Fruit fly (Drosophila melanogaster) whole organism, embryonic: ENCODE data around the gene CG33093.

ENCODE experiments used
- B-H2 ChIP-seq: fragments of 200-800 bp; sonication (Bioruptor generic); optimal IDR thresholded peaks from 2 replicates; lab custom pipeline; 2018; ENCODE audit warnings: missing biosample characterization, mild to moderate bottlenecking, missing genetic modification characterization
- Bteb2 ChIP-seq: fragments of 200-800 bp; sonication (Bioruptor generic); optimal IDR thresholded peaks from 2 replicates; lab custom pipeline; 2016; ENCODE audit warnings: missing biosample characterization, missing genetic modification characterization
- CG12155 ChIP-seq: fragments of 200-800 bp; sonication (Bioruptor generic); optimal IDR thresholded peaks from 3 replicates; lab custom pipeline; 2016; ENCODE audit warnings: missing biosample characterization, missing genetic modification characterization
- CG13624 ChIP-seq: fragments of 200-800 bp; sonication (Bioruptor generic); optimal IDR thresholded peaks from 2 replicates; lab custom pipeline; 2016; ENCODE audit warnings: missing biosample characterization, missing genetic modification characterization
- CG15601 ChIP-seq: fragments of 200-800 bp; sonication (Bioruptor generic); optimal IDR thresholded peaks from 3 replicates; lab custom pipeline; 2019; ENCODE audit warnings: missing biosample characterization, mild to moderate bottlenecking, missing genetic modification characterization, moderate library complexity
- CG17186 ChIP-seq: fragments of 200-800 bp; sonication (Bioruptor generic); optimal IDR thresholded peaks from 3 replicates; lab custom pipeline; 2017; ENCODE audit warnings: missing biosample characterization, missing genetic modification reagents, missing genetic modification characterization
- CG18619 ChIP-seq: fragments of 200-800 bp; sonication (Bioruptor generic); optimal IDR thresholded peaks from 3 replicates; lab custom pipeline; 2017; ENCODE audit warnings: missing biosample characterization, mild to moderate bottlenecking, missing genetic modification characterization
- CG2116 ChIP-seq: fragments of 200-800 bp; sonication (Bioruptor generic); optimal IDR thresholded peaks from 3 replicates; lab custom pipeline; 2018; ENCODE audit warnings: missing biosample characterization, mild to moderate bottlenecking, missing genetic modification characterization
- CG2120 ChIP-seq: fragments of 200-800 bp; sonication (Bioruptor generic); optimal IDR thresholded peaks from 3 replicates; lab custom pipeline; 2016; ENCODE audit warnings: missing biosample characterization, missing genetic modification characterization
- CG3995 ChIP-seq: fragments of 200-800 bp; sonication (Bioruptor generic); optimal IDR thresholded peaks from 3 replicates; lab custom pipeline; 2016; ENCODE audit warnings: missing biosample characterization, missing genetic modification characterization
- CG4617 ChIP-seq: fragments of 200-800 bp; sonication (Bioruptor generic); optimal IDR thresholded peaks from 3 replicates; lab custom pipeline; 2016; ENCODE audit warnings: missing biosample characterization, missing genetic modification characterization, borderline replicate concordance
- CG7963 ChIP-seq: fragments of 200-800 bp; sonication (Bioruptor generic); IDR thresholded peaks from 3 replicates; pipeline ENCODE4 v1.3.6; 2022; ENCODE audit warnings: missing biosample characterization, missing genetic modification characterization; ENCODE audit not compliant: partially characterized antibody
- CG8388 ChIP-seq: fragments of 200-800 bp; sonication (Bioruptor generic); optimal IDR thresholded peaks from 2 replicates; lab custom pipeline; 2019; ENCODE audit warnings: missing biosample characterization, mild to moderate bottlenecking, missing genetic modification characterization, moderate library complexity
- CG9437 ChIP-seq: fragments of 200-800 bp; sonication (Bioruptor generic); optimal IDR thresholded peaks from 2 replicates; lab custom pipeline; 2018; ENCODE audit warnings: missing biosample characterization, mild to moderate bottlenecking, missing genetic modification characterization
- Dll ChIP-seq: fragments of 200-800 bp; sonication (Bioruptor generic); IDR thresholded peaks from 4 replicates; pipeline ENCODE4 v1.3.6; 2022; ENCODE audit warnings: missing biosample characterization, missing genetic modification characterization; ENCODE audit not compliant: partially characterized antibody
- Doc2 ChIP-seq: fragments of 200-800 bp; sonication (Bioruptor generic); IDR thresholded peaks from 2 replicates; pipeline ENCODE4 v1.3.6; 2022; ENCODE audit warnings: missing biosample characterization, missing genetic modification characterization
- Dp ChIP-seq: fragments of 200-800 bp; sonication (Bioruptor generic); optimal IDR thresholded peaks from 2 replicates; lab custom pipeline; 2018; ENCODE audit warnings: missing biosample characterization, mild to moderate bottlenecking, missing genetic modification characterization, moderate library complexity
- Fer2 ChIP-seq: fragments of 200-800 bp; sonication (Bioruptor generic); optimal IDR thresholded peaks from 2 replicates; lab custom pipeline; 2018; ENCODE audit warnings: missing biosample characterization, mild to moderate bottlenecking, missing genetic modification characterization, moderate library complexity
- HLH4C ChIP-seq: fragments of 200-800 bp; sonication (Bioruptor generic); IDR thresholded peaks from 3 replicates; pipeline ENCODE4 v1.3.6; 2022; ENCODE audit warnings: missing biosample characterization, missing genetic modification characterization; ENCODE audit not compliant: partially characterized antibody
- HLH54F ChIP-seq: fragments of 200-800 bp; sonication (Bioruptor generic); optimal IDR thresholded peaks from 3 replicates; lab custom pipeline; 2016; ENCODE audit warnings: missing biosample characterization, missing genetic modification characterization
- Lhr ChIP-seq: fragments of 200-800 bp; sonication (Bioruptor generic); optimal IDR thresholded peaks from 3 replicates; lab custom pipeline; 2017; ENCODE audit warnings: mild to moderate bottlenecking, missing biosample characterization, missing genetic modification reagents, missing genetic modification characterization
- MESR4 ChIP-seq: fragments of 200-800 bp; sonication (Bioruptor generic); optimal IDR thresholded peaks from 2 replicates; lab custom pipeline; 2018; ENCODE audit warnings: missing biosample characterization, mild to moderate bottlenecking, missing genetic modification characterization, moderate library complexity
- Myb ChIP-seq: fragments of 200-800 bp; sonication (Bioruptor generic); optimal IDR thresholded peaks from 2 replicates; lab custom pipeline; 2016; ENCODE audit warnings: missing biosample characterization, missing genetic modification characterization
- Opbp ChIP-seq: fragments of 200-800 bp; sonication (Bioruptor generic); IDR thresholded peaks from 3 replicates; pipeline ENCODE4 v1.3.6; 2022; ENCODE audit warnings: missing biosample characterization, missing genetic modification characterization; ENCODE audit not compliant: partially characterized antibody
- PHDP ChIP-seq: fragments of 200-800 bp; sonication (Bioruptor generic); optimal IDR thresholded peaks from 3 replicates; lab custom pipeline; 2018; ENCODE audit warnings: missing biosample characterization, mild to moderate bottlenecking, missing genetic modification characterization, moderate library complexity
- Scr ChIP-seq: fragments of 200-800 bp; sonication (Bioruptor generic); IDR thresholded peaks from 2 replicates; pipeline ENCODE4 v1.3.6; 2022; ENCODE audit warnings: missing biosample characterization, missing genetic modification characterization; ENCODE audit not compliant: partially characterized antibody
- Sin3A ChIP-seq: fragments of >200 bp; optimal IDR thresholded peaks from 2 replicates; lab custom pipeline; 2018
- Spps ChIP-seq: fragments of 200-800 bp; sonication (Bioruptor generic); optimal IDR thresholded peaks from 2 replicates; lab custom pipeline; 2018; ENCODE audit warnings: missing biosample characterization, mild to moderate bottlenecking, missing genetic modification characterization
- Sry-δ ChIP-seq: fragments of 200-800 bp; sonication (Bioruptor generic); optimal IDR thresholded peaks from 2 replicates; lab custom pipeline; 2016; ENCODE audit warnings: missing biosample characterization, missing genetic modification characterization
- Stat92E ChIP-seq, 3 experiments: fragments of >200 bp in 2 of 3; fragments of 200-800 bp in 1 of 3; sonication (Bioruptor generic) in 1 of 3; optimal IDR thresholded peaks; 2 replicates each; lab custom pipeline; 2017 to 2019; ENCODE audit warnings: missing biosample characterization in 3 of 3, missing genetic modification characterization in 3 of 3, mild to moderate bottlenecking in 1 of 3, moderate library complexity in 1 of 3
- Trl ChIP-seq, 3 experiments: fragments of >200 bp in 2 of 3; fragments of 200-800 bp in 1 of 3; sonication (Bioruptor generic) in 1 of 3; optimal IDR thresholded peaks; 2 replicates in 1 of 3; 3 replicates in 2 of 3; lab custom pipeline; 2016 to 2017; ENCODE audit warnings: missing biosample characterization in 1 of 3, missing genetic modification characterization in 1 of 3
- YL-1 ChIP-seq: fragments of 200-800 bp; sonication (Bioruptor generic); optimal IDR thresholded peaks from 3 replicates; lab custom pipeline; 2017; ENCODE audit warnings: missing biosample characterization, mild to moderate bottlenecking, missing genetic modification characterization
- amos ChIP-seq: fragments of 200-800 bp; sonication (Bioruptor generic); IDR thresholded peaks from 2 replicates; pipeline ENCODE4 v1.3.6; 2022; ENCODE audit warnings: missing biosample characterization, missing genetic modification characterization; ENCODE audit not compliant: partially characterized antibody
- bbx ChIP-seq: fragments of 200-800 bp; sonication (Bioruptor generic); IDR thresholded peaks from 2 replicates; pipeline ENCODE4 v1.3.6; 2022; ENCODE audit warnings: missing biosample characterization, missing genetic modification characterization; ENCODE audit not compliant: partially characterized antibody
- dimm ChIP-seq: fragments of 200-800 bp; sonication (Bioruptor generic); IDR thresholded peaks from 2 replicates; pipeline ENCODE4 v1.3.6; 2022; ENCODE audit warnings: missing biosample characterization, missing genetic modification characterization
- dpn ChIP-seq, 2 experiments: fragments of 200-800 bp; sonication (Bioruptor generic); optimal IDR thresholded peaks; 3 replicates each; lab custom pipeline; 2016; ENCODE audit warnings: missing biosample characterization in 2 of 2, missing genetic modification characterization in 2 of 2
- fu2 ChIP-seq: fragments of 200-800 bp; sonication (Bioruptor generic); optimal IDR thresholded peaks from 2 replicates; lab custom pipeline; 2016; ENCODE audit warnings: missing biosample characterization, missing genetic modification characterization
- jing ChIP-seq: fragments of 200-800 bp; sonication (Bioruptor generic); optimal IDR thresholded peaks from 2 replicates; lab custom pipeline; 2018; ENCODE audit warnings: missing biosample characterization, mild to moderate bottlenecking, missing genetic modification characterization
- mld ChIP-seq: fragments of 200-800 bp; sonication (Bioruptor generic); IDR thresholded peaks from 3 replicates; pipeline ENCODE4 v1.3.6; 2022; ENCODE audit warnings: missing biosample characterization, missing genetic modification characterization; ENCODE audit not compliant: partially characterized antibody
- ranshi ChIP-seq: fragments of 200-800 bp; sonication (Bioruptor generic); IDR thresholded peaks from 2 replicates; pipeline ENCODE4 v1.3.6; 2022; ENCODE audit warnings: missing biosample characterization, missing genetic modification characterization
- sna ChIP-seq: fragments of 200-800 bp; sonication (Bioruptor generic); IDR thresholded peaks from 2 replicates; pipeline ENCODE4 v1.3.6; 2022; ENCODE audit warnings: missing biosample characterization, missing genetic modification characterization; ENCODE audit not compliant: partially characterized antibody
- sr ChIP-seq: fragments of 200-800 bp; sonication (Bioruptor generic); IDR thresholded peaks from 3 replicates; pipeline ENCODE4 v1.3.6; 2022; ENCODE audit warnings: missing biosample characterization, missing genetic modification characterization
- tx ChIP-seq: fragments of 200-800 bp; sonication (Bioruptor generic); optimal IDR thresholded peaks from 2 replicates; lab custom pipeline; 2016; ENCODE audit warnings: missing biosample characterization, missing genetic modification characterization
- zen2 ChIP-seq: fragments of 200-800 bp; sonication (Bioruptor generic); IDR thresholded peaks from 3 replicates; pipeline ENCODE4 v1.3.6; 2022; ENCODE audit warnings: missing biosample characterization, missing genetic modification characterization; ENCODE audit not compliant: partially characterized antibody

Gene CG33093

DNA sequence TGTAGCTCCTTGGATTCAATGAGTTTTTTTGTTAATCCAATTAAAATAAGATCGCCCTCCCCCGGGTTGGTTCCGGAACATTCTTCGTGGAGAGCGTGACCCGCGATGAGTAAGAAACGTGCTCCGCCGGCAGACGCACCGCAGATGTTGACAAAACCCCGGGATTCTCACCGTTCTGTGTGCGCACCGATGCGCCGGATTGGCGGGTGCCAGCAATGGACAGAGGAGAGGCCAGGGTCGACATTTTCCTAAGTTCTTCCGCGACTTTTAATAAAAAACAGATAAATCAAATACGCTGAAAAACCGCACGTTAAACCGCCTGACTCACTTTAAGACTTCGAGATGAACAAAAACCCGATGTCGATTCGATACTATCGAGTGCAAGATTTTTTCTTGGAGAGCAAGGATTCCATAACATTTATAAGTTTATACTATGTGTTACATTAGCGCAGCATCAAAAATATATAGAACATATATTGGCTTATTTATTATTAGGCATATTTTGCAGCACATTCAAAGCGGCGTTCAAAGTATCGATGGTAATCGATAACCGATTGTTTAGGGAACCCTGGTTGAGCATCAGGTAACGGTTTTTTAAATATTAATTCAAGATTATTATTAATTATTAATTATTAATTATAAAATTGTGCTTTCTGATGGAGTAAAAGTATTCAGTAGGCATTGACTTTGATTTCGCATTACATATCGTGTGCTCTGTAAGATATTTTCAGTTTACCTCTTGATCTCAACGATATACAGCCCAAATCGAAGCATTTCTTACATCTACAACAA, 40.4 kb downstream of the CG33093 start, which contains the start of the genes CCT1 and tHMG1 (continued):
- peak; percentile 37 for TF ChIP-seq B-H2
- TF ChIP-seq Spps, result peak; percentile 19
- TF ChIP-seq CG8388 (GFP tag; lab: Kevin White, UChicago), result no peak
- TF ChIP-seq sna (GFP tag; lab: Robert Waterston, UW), result peak; percentile 97
- peak; percentile 35 for TF ChIP-seq CG15601 (tag; lab: Kevin White, UChicago)
- TF ChIP-seq CG7963 (GFP tag; lab: Robert Waterston, UW), result peak; percentile 79
- TF ChIP-seq amos, result peak; percentile 87
- peak; percentile 97 for TF ChIP-seq Scr (GFP tag; lab: Robert Waterston, UW)
- TF ChIP-seq zen2 (GFP tag; lab: Robert Waterston, UW), result peak; percentile 95
- peak; percentile 3 for TF ChIP-seq CG9437
- TF ChIP-seq PHDP, result peak; percentile 14
- TF ChIP-seq, all 482 proteins: peak for 96

DNA sequence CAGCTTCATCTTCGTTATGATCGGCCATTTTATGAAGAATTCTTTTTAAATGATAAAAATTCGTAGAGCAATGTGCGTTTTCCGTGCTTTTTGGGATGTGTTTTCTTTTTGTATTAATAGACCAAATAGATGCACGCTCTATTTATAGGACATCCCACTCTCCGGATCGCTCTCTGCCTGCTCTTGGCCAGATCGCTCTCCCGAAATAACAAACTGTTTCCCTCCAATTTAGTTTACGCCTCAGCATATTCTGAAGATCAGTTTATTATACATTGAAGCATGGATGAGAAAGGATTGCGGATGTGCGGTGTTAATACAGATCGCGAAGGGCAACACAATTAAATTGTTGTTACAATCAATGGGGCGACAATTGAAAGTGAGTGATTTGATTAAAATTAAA, 42.9 kb downstream of the CG33093 start, which contains the start of gene CG5376:
Gene CG5376 (minus strand): TSS at position 101 of the 400 bp plus-strand sequence.
- TF ChIP-seq Trl (optimal IDR thresholded peaks at IDR 0.05; lab: Kevin White, UChicago), result peak; percentile 12 to 13
- no peak for TF ChIP-seq Trl (GFP tag; optimal IDR thresholded peaks at IDR 0.05; lab: Kevin White, UChicago)
- no peak for TF ChIP-seq Stat92E (GFP tag; optimal IDR thresholded peaks at IDR 0.05; lab: Kevin White, UChicago)
- TF ChIP-seq Fer2, result no peak
- no peak for TF ChIP-seq jing (GFP tag; lab: Kevin White, UChicago)
- TF ChIP-seq, all 482 proteins: peak for 1

DNA sequence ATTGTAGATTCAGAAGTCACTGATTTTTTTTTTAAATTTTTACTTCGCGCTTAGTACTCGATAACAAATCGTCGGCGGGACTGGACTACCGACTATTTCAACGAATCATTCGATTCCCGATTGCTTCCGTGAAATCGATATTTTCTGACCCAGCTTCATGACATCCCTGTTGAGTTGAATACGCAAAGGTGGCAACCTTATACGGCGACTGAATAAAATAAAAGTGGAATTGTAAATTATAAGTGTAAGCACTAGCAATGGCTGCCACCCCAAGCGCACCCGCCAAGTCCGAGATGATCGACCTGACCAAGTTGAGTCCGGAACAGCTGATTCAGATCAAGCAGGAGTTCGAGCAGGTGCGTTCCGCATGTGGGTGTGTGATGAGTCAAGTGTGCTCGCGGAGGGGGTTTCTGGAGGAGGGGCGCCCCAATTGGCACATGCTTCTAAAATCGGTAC, 44.7 kb downstream of the CG33093 start, which contains the start of gene Pfdn5:
Gene Pfdn5 (plus strand): TSS at position 3 of the 456 bp plus-strand sequence.
- TF ChIP-seq dpn (GFP tag; optimal IDR thresholded peaks at IDR 0.05; lab: Kevin White, UChicago) (peak; percentile 13 to 18), CG15601 (tag; lab: Kevin White, UChicago) (peak; percentile 99), CG2116 (GFP tag; lab: Kevin White, UChicago) (peak; percentile 98), Dll (GFP tag; lab: Robert Waterston, UW) (peak; percentile 80), CG12155 (GFP tag; lab: Kevin White, UChicago) (peak; percentile 8), Lhr (GFP tag; lab: Kevin White, UChicago) (peak; percentile 9), Doc2 (GFP tag; lab: Robert Waterston, UW) (no peak), Myb (peak; percentile 76), YL-1 (GFP tag; lab: Kevin White, UChicago) (peak; percentile 84), ranshi (no peak), sr (GFP tag; lab: Robert Waterston, UW) (peak; percentile 43; the same call in 1 of the 3 replicates), Bteb2 (GFP tag; lab: Kevin White, UChicago) (peak; percentile 7), tx (peak; percentile 12), CG17186 (GFP tag; lab: Kevin White, UChicago) (peak; percentile 4), CG2120 (GFP tag; lab: Kevin White, UChicago) (peak; percentile 49), Sry-δ (GFP tag; lab: Kevin White, UChicago) (peak; percentile 86), Scr (GFP tag; lab: Robert Waterston, UW) (peak; percentile 78), Dp (GFP tag; lab: Kevin White, UChicago) (peak; percentile 93), HLH54F (GFP tag; lab: Kevin White, UChicago) (no peak), mld (GFP tag; lab: Robert Waterston, UW) (peak; percentile 87), Opbp (peak; percentile 83), Sin3A (lab: Kevin White, UChicago) (peak; percentile 44), HLH4C (GFP tag; lab: Robert Waterston, UW) (peak; percentile 93), fu2 (GFP tag; lab: Kevin White, UChicago) (peak; percentile 5), bbx (GFP tag; lab: Robert Waterston, UW) (peak; percentile 82), MESR4 (GFP tag; lab: Kevin White, UChicago) (peak; percentile 98), dimm (GFP tag; lab: Robert Waterston, UW) (no peak), CG18619 (no peak), CG3995 (GFP tag; lab: Kevin White, UChicago) (peak; percentile 48), CG4617 (GFP tag; lab: Kevin White, UChicago) (peak; percentile 94), CG13624 (GFP tag; lab: Kevin White, UChicago) (peak; percentile 38)
